Worm (Caenorhabditis elegans) whole organism, L4 larva: ENCODE results near the gene ins-13.

Experiments used
- D1046.2 ChIP-seq: fragments of 200-800 bp; sonication (Bioruptor generic); IDR thresholded peaks from 2 replicates; pipeline ENCODE4 v1.3.6; 2022; ENCODE audit warnings: missing genetic modification characterization, missing compliant biosample characterization
- F26F4.8 ChIP-seq: fragments of 200-800 bp; sonication (Bioruptor generic); conservative IDR thresholded peaks from 2 replicates; pipeline ENCODE4 v1.3.6; 2022; ENCODE audit warnings: missing genetic modification characterization, missing compliant biosample characterization
- F44E2.7 ChIP-seq: fragments of 200-800 bp; sonication (Bioruptor generic); IDR thresholded peaks from 2 replicates; pipeline ENCODE4 v2.1.2; 2022; ENCODE audit warnings: missing genetic modification characterization, missing compliant biosample characterization
- F49E8.2 ChIP-seq: sonication (generic microtip); optimal IDR thresholded peaks from 2 replicates; lab custom pipeline; 2016; ENCODE audit warnings: missing compliant biosample characterization, mild to moderate bottlenecking, missing genetic modification characterization, borderline replicate concordance
- R02D3.7 ChIP-seq: fragments of 150-350 bp; sonication (generic microtip); optimal IDR thresholded peaks from 3 replicates; lab custom pipeline; 2014; ENCODE audit warnings: missing biosample characterization, missing genetic modification characterization
- ZK546.5 ChIP-seq, 2 experiments: sonication (generic microtip); optimal IDR thresholded peaks; 2 replicates each; lab custom pipeline; 2017; ENCODE audit warnings: missing biosample characterization in 2 of 2, missing genetic modification characterization in 2 of 2
- aha-1 ChIP-seq: fragments of 150-350 bp; peaks from one replicate; lab custom pipeline; 2014; ENCODE audit warnings: missing biosample characterization, missing genetic modification characterization
- arid-1 ChIP-seq: fragments of 200-800 bp; sonication (Bioruptor generic); conservative IDR thresholded peaks from 2 replicates; pipeline ENCODE4 v1.3.6; 2022; ENCODE audit warnings: missing genetic modification reagents, missing genetic modification characterization, missing compliant biosample characterization
- ceh-44 ChIP-seq: fragments of 200-800 bp; sonication (Bioruptor generic); IDR thresholded peaks from 2 replicates; pipeline ENCODE4 v1.3.6; 2022; ENCODE audit warnings: missing genetic modification reagents, missing genetic modification characterization, missing compliant biosample characterization
- ceh-62 ChIP-seq: sonication (generic microtip); optimal IDR thresholded peaks from 2 replicates; lab custom pipeline; 2017; ENCODE audit warnings: missing biosample characterization, missing genetic modification characterization
- ceh-82 ChIP-seq: sonication (generic microtip); optimal IDR thresholded peaks from 2 replicates; lab custom pipeline; 2017; ENCODE audit warnings: missing biosample characterization, missing genetic modification characterization
- ctbp-1 ChIP-seq: fragments of 200-800 bp; sonication (Bioruptor generic); IDR thresholded peaks from 2 replicates; pipeline ENCODE4 v1.3.6; 2022; ENCODE audit warnings: missing genetic modification reagents, missing genetic modification characterization, missing compliant biosample characterization
- daf-16 ChIP-seq, 3 experiments: sonication (generic microtip); optimal IDR thresholded peaks; 2 replicates each; lab custom pipeline; 2016 to 2017; ENCODE audit warnings: missing genetic modification characterization in 3 of 3, missing genetic modification reagents in 3 of 3, mild to moderate bottlenecking in 2 of 3, missing compliant biosample characterization in 2 of 3, missing biosample characterization in 1 of 3, moderate library complexity in 1 of 3
- daf-8 ChIP-seq: fragments of 200-800 bp; sonication (Bioruptor generic); IDR thresholded peaks from 2 replicates; pipeline ENCODE4 v1.3.6; 2022; ENCODE audit warnings: missing genetic modification characterization, missing compliant biosample characterization
- dmd-6 ChIP-seq: fragments of 200-800 bp; sonication (Bioruptor generic); IDR thresholded peaks from 2 replicates; pipeline ENCODE4 v1.3.6; 2022; ENCODE audit warnings: missing genetic modification reagents, missing genetic modification characterization, missing compliant biosample characterization
- dmd-8 ChIP-seq: fragments of 200-800 bp; sonication (Bioruptor generic); IDR thresholded peaks from 2 replicates; pipeline ENCODE4 v1.3.6; 2022; ENCODE audit warnings: missing genetic modification characterization, missing compliant biosample characterization
- dmd-9 ChIP-seq: fragments of 200-800 bp; sonication (Bioruptor generic); IDR thresholded peaks from 2 replicates; pipeline ENCODE4 v1.3.6; 2022; ENCODE audit warnings: missing genetic modification reagents, missing genetic modification characterization, missing compliant biosample characterization
- dve-1 ChIP-seq: sonication (generic microtip); optimal IDR thresholded peaks from 2 replicates; lab custom pipeline; 2017; ENCODE audit warnings: antibody characterized with exemption, mild to moderate bottlenecking, missing genetic modification characterization, missing compliant biosample characterization; ENCODE audit not compliant: insufficient read depth
- fos-1 ChIP-seq: fragments of 150-350 bp; optimal IDR thresholded peaks from 2 replicates; lab custom pipeline; 2014; ENCODE audit warnings: missing biosample characterization, missing genetic modification characterization
- hlh-11 ChIP-seq: fragments of 200-800 bp; sonication (Bioruptor generic); optimal IDR thresholded peaks from 2 replicates; lab custom pipeline; 2018; ENCODE audit warnings: mild to moderate bottlenecking, missing genetic modification characterization, missing compliant biosample characterization
- hlh-30 ChIP-seq: sonication (generic microtip); optimal IDR thresholded peaks from 2 replicates; lab custom pipeline; 2017; ENCODE audit warnings: antibody characterized with exemption, mild to moderate bottlenecking, missing genetic modification characterization, missing compliant biosample characterization; ENCODE audit not compliant: insufficient read depth
- lim-7 ChIP-seq: fragments of 200-800 bp; sonication (Bioruptor generic); IDR thresholded peaks from 2 replicates; pipeline ENCODE4 v1.3.6; 2022; ENCODE audit warnings: missing genetic modification characterization, missing compliant biosample characterization
- lin-1 ChIP-seq: fragments of 200-800 bp; sonication (Bioruptor generic); IDR thresholded peaks from 2 replicates; pipeline ENCODE4 v1.3.6; 2022; ENCODE audit warnings: missing genetic modification reagents, missing genetic modification characterization, missing compliant biosample characterization
- lin-13 ChIP-seq: fragments of 150-350 bp; optimal IDR thresholded peaks from 2 replicates; lab custom pipeline; 2014; ENCODE audit warnings: missing biosample characterization, missing genetic modification reagents, missing genetic modification characterization
- lsy-2 ChIP-seq, 2 experiments: fragments of 150-350 bp in 1 of 2; sonication (generic microtip) in 1 of 2; optimal IDR thresholded peaks; 2 replicates each; lab custom pipeline; 2014 to 2017; ENCODE audit warnings: missing biosample characterization in 2 of 2, missing genetic modification characterization in 2 of 2
- mxl-2 ChIP-seq: fragments of 200-800 bp; sonication (Bioruptor generic); conservative IDR thresholded peaks from 2 replicates; pipeline ENCODE4 v1.3.6; 2022; ENCODE audit warnings: missing genetic modification reagents, missing genetic modification characterization, missing compliant biosample characterization
- nhr-102 ChIP-seq: sonication (generic microtip); optimal IDR thresholded peaks from 2 replicates; lab custom pipeline; 2016; ENCODE audit warnings: mild to moderate bottlenecking, missing genetic modification characterization, moderate library complexity, missing compliant biosample characterization
- nhr-25 ChIP-seq: sonication (generic microtip); optimal IDR thresholded peaks from 2 replicates; lab custom pipeline; 2017; ENCODE audit warnings: missing genetic modification characterization, mild to moderate bottlenecking, missing compliant biosample characterization, antibody characterized with exemption, moderate library complexity, borderline replicate concordance; ENCODE audit not compliant: insufficient read depth
- nhr-76 ChIP-seq: fragments of 150-350 bp; optimal IDR thresholded peaks from 2 replicates; lab custom pipeline; 2014; ENCODE audit warnings: missing biosample characterization, missing genetic modification characterization
- nhr-77 ChIP-seq: fragments of 150-350 bp; optimal IDR thresholded peaks from 2 replicates; lab custom pipeline; 2014; ENCODE audit warnings: missing biosample characterization, missing genetic modification characterization
- pha-4 ChIP-seq, 2 experiments: fragments of 150-350 bp in 1 of 2; fragments of 200-800 bp in 1 of 2; sonication (Bioruptor generic) in 1 of 2; IDR thresholded peaks in 1 of 2; optimal IDR thresholded peaks in 1 of 2; 2 replicates each; pipeline versions ENCODE4 v1.3.6 to Lab custom; 2014 to 2022; ENCODE audit warnings: missing genetic modification characterization in 2 of 2, missing genetic modification reagents in 2 of 2, missing biosample characterization in 1 of 2, missing compliant biosample characterization in 1 of 2
- php-3 ChIP-seq: fragments of 200-800 bp; sonication (Bioruptor generic); IDR thresholded peaks from 2 replicates; pipeline ENCODE4 v1.3.6; 2022; ENCODE audit warnings: missing genetic modification reagents, missing genetic modification characterization, missing compliant biosample characterization
- pqm-1 ChIP-seq: sonication (generic microtip); optimal IDR thresholded peaks from 2 replicates; lab custom pipeline; 2017; ENCODE audit warnings: missing biosample characterization, missing genetic modification characterization
- rbr-2 ChIP-seq: sonication (generic microtip); optimal IDR thresholded peaks from 2 replicates; lab custom pipeline; 2016; ENCODE audit warnings: missing genotype, missing genetic modification characterization, missing compliant biosample characterization
- set-16 ChIP-seq: fragments of 200-800 bp; sonication (Bioruptor generic); IDR thresholded peaks from 2 replicates; pipeline ENCODE4 v1.3.6; 2022; ENCODE audit warnings: missing genetic modification reagents, missing genetic modification characterization, missing compliant biosample characterization
- spr-1 ChIP-seq: sonication (generic microtip); optimal IDR thresholded peaks from 2 replicates; lab custom pipeline; 2016; ENCODE audit warnings: mild to moderate bottlenecking, missing genetic modification characterization, missing compliant biosample characterization
- unc-62 ChIP-seq, 3 experiments: fragments of 150-350 bp in 1 of 3; sonication (generic microtip); optimal IDR thresholded peaks in 2 of 3; peaks in 1 of 3; 1 replicate in 1 of 3; 2 replicates in 2 of 3; lab custom pipeline; 2014 to 2017; ENCODE audit warnings: missing biosample characterization in 3 of 3, missing genetic modification characterization in 3 of 3, missing genetic modification reagents in 3 of 3, missing genotype in 1 of 3
- zip-2 ChIP-seq: fragments of 150-350 bp; optimal IDR thresholded peaks from 2 replicates; lab custom pipeline; 2014; ENCODE audit warnings: missing biosample characterization, missing genetic modification characterization
- ztf-7 ChIP-seq: fragments of 150-350 bp; optimal IDR thresholded peaks from 2 replicates; lab custom pipeline; 2014; ENCODE audit warnings: missing biosample characterization, missing genetic modification characterization

Gene ins-13

ce11 chrII:5556431-5556830 lies 11.8 kb upstream of the ins-13 start, which contains the start of gene ins-11:
Gene ins-11 (plus strand): TSS chrII:5556731.
- TF ChIP-seq nhr-77 (tag; lab: Kevin White, UChicago): no peak
- TF ChIP-seq ceh-44 (GFP tag; lab: Robert Waterston, UW): no peak
- no peak for TF ChIP-seq lsy-2 (tag; optimal IDR thresholded peaks at IDR 0.05; lab: Kevin White, UChicago)
- no peak for TF ChIP-seq ceh-82 (tag; lab: Kevin White, UChicago)
- no peak for TF ChIP-seq ctbp-1
- TF ChIP-seq dve-1 (tag; lab: Kevin White, UChicago): no peak
- no peak for TF ChIP-seq F49E8.2 (tag; lab: Kevin White, UChicago)
- TF ChIP-seq ZK546.5 (tag; optimal IDR thresholded peaks at IDR 0.05; lab: Kevin White, UChicago): no peak
- no peak for TF ChIP-seq dmd-9
- no peak for TF ChIP-seq D1046.2 (GFP tag; lab: Robert Waterston, UW)
- TF ChIP-seq F26F4.8: no peak
- TF ChIP-seq ztf-7: no peak
- TF ChIP-seq nhr-102 (tag; lab: Kevin White, UChicago): no peak
- no peak for TF ChIP-seq daf-16 (GFP tag; optimal IDR thresholded peaks at IDR 0.05; lab: Kevin White, UChicago)
- TF ChIP-seq daf-16 (tag; optimal IDR thresholded peaks at IDR 0.05; lab: Kevin White, UChicago): no peak
- no peak for TF ChIP-seq spr-1
- no peak for TF ChIP-seq arid-1 (GFP tag; lab: Robert Waterston, UW)
- TF ChIP-seq nhr-25 (tag; lab: Kevin White, UChicago): no peak
- TF ChIP-seq zip-2 (tag; lab: Kevin White, UChicago): no peak
- no peak for TF ChIP-seq daf-8

DNA sequence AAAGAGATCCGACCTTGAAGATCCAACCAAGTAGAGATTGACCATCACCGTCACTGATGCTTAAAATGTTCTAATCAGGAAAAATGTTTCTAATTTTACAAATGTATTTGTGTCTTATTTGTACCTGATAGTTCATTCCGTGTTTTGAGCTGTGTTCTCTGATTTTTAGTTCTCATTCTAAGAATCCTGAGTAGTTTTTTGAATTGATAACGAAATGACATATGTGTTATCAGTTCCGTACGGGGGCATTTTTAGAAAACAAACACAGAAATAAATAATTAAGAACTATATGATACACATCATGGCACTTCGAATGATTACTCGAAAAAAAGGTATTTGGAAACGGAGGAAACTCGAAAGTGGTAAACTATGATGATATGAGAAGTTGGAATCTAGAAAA lies 10.9 kb upstream of the ins-13 start:
- no peak for TF ChIP-seq rbr-2 (tag; lab: Kevin White, UChicago)
- TF ChIP-seq nhr-102 (tag; lab: Kevin White, UChicago): peak; percentile 22
- no peak for TF ChIP-seq daf-16 (GFP tag; optimal IDR thresholded peaks at IDR 0.05; lab: Kevin White, UChicago)
- peak; percentile 47 for TF ChIP-seq daf-16 (tag; optimal IDR thresholded peaks at IDR 0.05; lab: Kevin White, UChicago)
- TF ChIP-seq unc-62 (GFP tag; optimal IDR thresholded peaks at IDR 0.05 in 1 of 2; lab: Kevin White, UChicago): peak in 1 of 2 experiments; percentile 2
- no peak for TF ChIP-seq unc-62 (tag; optimal IDR thresholded peaks at IDR 0.05; lab: Kevin White, UChicago)
- TF ChIP-seq dve-1 (tag; lab: Kevin White, UChicago): peak; percentile 21
- TF ChIP-seq, all 104 proteins: peak for 4

- TF ChIP-seq ceh-62: no peak
- TF ChIP-seq aha-1 (tag; lab: Kevin White, UChicago): no peak
- TF ChIP-seq dmd-6 (GFP tag; lab: Robert Waterston, UW): peak; percentile 85
- no peak for TF ChIP-seq mxl-2 (GFP tag; lab: Robert Waterston, UW)
- no peak for TF ChIP-seq daf-16 (GFP tag; optimal IDR thresholded peaks at IDR 0.05; lab: Kevin White, UChicago)
- TF ChIP-seq daf-16 (tag; optimal IDR thresholded peaks at IDR 0.05; lab: Kevin White, UChicago): peak; percentile 51
- TF ChIP-seq hlh-11 (tag; lab: Kevin White, UChicago): no peak
- no peak for TF ChIP-seq F49E8.2 (tag; lab: Kevin White, UChicago)
- TF ChIP-seq set-16 (GFP tag; lab: Robert Waterston, UW): no peak
- no peak for TF ChIP-seq lim-7 (GFP tag; lab: Robert Waterston, UW)
- no peak for TF ChIP-seq php-3 (GFP tag; lab: Robert Waterston, UW)
- no peak for TF ChIP-seq R02D3.7 (tag; lab: Kevin White, UChicago)
- TF ChIP-seq pha-4 (GFP tag; IDR thresholded peaks at IDR 0.05; lab: Robert Waterston, UW): no peak
- TF ChIP-seq pha-4 (tag; optimal IDR thresholded peaks at IDR 0.05; lab: Kevin White, UChicago): no peak
- TF ChIP-seq dve-1 (tag; lab: Kevin White, UChicago): peak; percentile 19
- no peak for TF ChIP-seq dmd-8 (GFP tag; lab: Robert Waterston, UW)
- no peak for TF ChIP-seq lin-1 (GFP tag; lab: Robert Waterston, UW)
- TF ChIP-seq lin-13 (GFP tag; lab: Kevin White, UChicago): no peak
- no peak for TF ChIP-seq fos-1
- no peak for TF ChIP-seq hlh-30
- TF ChIP-seq pqm-1: no peak
- no peak for TF ChIP-seq nhr-76 (tag; lab: Kevin White, UChicago)
- TF ChIP-seq F44E2.7 (GFP tag; lab: Robert Waterston, UW): no peak
- no peak for TF ChIP-seq ztf-7
Measured at ce11 chrII:5554788-5555187, 10.1 kb upstream of the ins-13 start.
